Worm (Caenorhabditis elegans) whole organism, young adult: ENCODE measurements around the gene ser-2.

Experiments
- F10E7.11 ChIP-seq: sonication (generic microtip); optimal IDR thresholded peaks from 2 replicates; lab custom pipeline; 2017; ENCODE audit warnings: mild to moderate bottlenecking, missing genetic modification characterization, moderate library complexity, missing compliant biosample characterization
- F23B12.7 ChIP-seq: sonication (generic microtip); optimal IDR thresholded peaks from 2 replicates; lab custom pipeline; 2017; ENCODE audit warnings: missing genetic modification characterization, mild to moderate bottlenecking, missing compliant biosample characterization, antibody characterized with exemption, moderate library complexity; ENCODE audit not compliant: insufficient read depth
- F49E8.2 ChIP-seq: sonication (generic microtip); optimal IDR thresholded peaks from 3 replicates; lab custom pipeline; 2017; ENCODE audit warnings: missing genetic modification characterization, mild to moderate bottlenecking, missing compliant biosample characterization, antibody characterized with exemption, moderate library complexity; ENCODE audit not compliant: insufficient read depth
- F57C9.4 ChIP-seq: sonication (generic microtip); optimal IDR thresholded peaks from 2 replicates; lab custom pipeline; 2017; ENCODE audit warnings: mild to moderate bottlenecking, missing genetic modification characterization, missing compliant biosample characterization
- K11D2.4 ChIP-seq: fragments of 200-800 bp; sonication (Bioruptor generic); IDR thresholded peaks from 2 replicates; pipeline ENCODE4 v1.3.6; 2022; ENCODE audit warnings: missing genetic modification reagents, missing genetic modification characterization, missing compliant biosample characterization
- K12H6.12 ChIP-seq: fragments of 200-800 bp; sonication (Bioruptor generic); optimal IDR thresholded peaks from 2 replicates; lab custom pipeline; 2018; ENCODE audit warnings: mild to moderate bottlenecking, missing genetic modification characterization, missing compliant biosample characterization
- T26A5.8 ChIP-seq: sonication (generic microtip); optimal IDR thresholded peaks from 2 replicates; lab custom pipeline; 2016; ENCODE audit warnings: missing genetic modification characterization, missing compliant biosample characterization
- Y53G8AR.9 ChIP-seq: fragments of 200-800 bp; sonication (Bioruptor generic); conservative IDR thresholded peaks from 2 replicates; pipeline ENCODE4 v1.3.6; 2022; ENCODE audit warnings: missing genetic modification reagents, missing genetic modification characterization, missing compliant biosample characterization
- Y79H2A.3 ChIP-seq: fragments of 200-800 bp; sonication (Bioruptor generic); conservative IDR thresholded peaks from 2 replicates; pipeline ENCODE4 v1.3.6; 2022; ENCODE audit warnings: missing genetic modification reagents, missing genetic modification characterization, missing compliant biosample characterization
- ZK185.1 ChIP-seq: sonication (generic microtip); optimal IDR thresholded peaks from 2 replicates; lab custom pipeline; 2016; ENCODE audit warnings: mild to moderate bottlenecking, missing genetic modification characterization, missing compliant biosample characterization; ENCODE audit not compliant: poor library complexity, severe bottlenecking
- attf-3 ChIP-seq: fragments of 200-800 bp; sonication (Bioruptor generic); conservative IDR thresholded peaks from 2 replicates; pipeline ENCODE4 v1.3.6; 2022; ENCODE audit warnings: missing genetic modification reagents, missing genetic modification characterization, missing compliant biosample characterization
- ccch-3 ChIP-seq: fragments of 200-800 bp; sonication (Bioruptor generic); optimal IDR thresholded peaks from 2 replicates; lab custom pipeline; 2018; ENCODE audit warnings: mild to moderate bottlenecking, missing genetic modification characterization, missing compliant biosample characterization
- cebp-1 ChIP-seq, 2 experiments: fragments of 200-800 bp in 1 of 2; sonication (Bioruptor generic) in 1 of 2; sonication (generic microtip) in 1 of 2; IDR thresholded peaks in 1 of 2; optimal IDR thresholded peaks in 1 of 2; 2 replicates each; pipeline versions ENCODE4 v1.3.6 to Lab custom; 2017 to 2022; ENCODE audit warnings: missing compliant biosample characterization in 2 of 2, missing genetic modification characterization in 2 of 2, mild to moderate bottlenecking in 1 of 2, missing genetic modification reagents in 1 of 2, moderate library complexity in 1 of 2
- ceh-100 ChIP-seq: fragments of 200-800 bp; sonication (Bioruptor generic); IDR thresholded peaks from 2 replicates; pipeline ENCODE4 v1.3.6; 2022; ENCODE audit warnings: missing genetic modification reagents, missing genetic modification characterization, missing compliant biosample characterization
- ceh-27 ChIP-seq: fragments of 200-800 bp; sonication (Bioruptor generic); optimal IDR thresholded peaks from 2 replicates; lab custom pipeline; 2018; ENCODE audit warnings: mild to moderate bottlenecking, missing genetic modification characterization, moderate library complexity, missing compliant biosample characterization
- ceh-91 ChIP-seq: fragments of 200-800 bp; sonication (Bioruptor generic); IDR thresholded peaks from 2 replicates; pipeline ENCODE4 v1.3.6; 2022; ENCODE audit warnings: missing genetic modification reagents, missing genetic modification characterization, missing compliant biosample characterization
- chd-7 ChIP-seq: sonication (generic microtip); optimal IDR thresholded peaks from 2 replicates; lab custom pipeline; 2016; ENCODE audit warnings: mild to moderate bottlenecking, missing genetic modification characterization, moderate library complexity, missing compliant biosample characterization
- die-1 ChIP-seq: sonication (generic microtip); optimal IDR thresholded peaks from 2 replicates; lab custom pipeline; 2016; ENCODE audit warnings: missing genotype, mild to moderate bottlenecking, missing genetic modification characterization, missing compliant biosample characterization
- dpl-1 ChIP-seq: fragments of 150-350 bp; optimal IDR thresholded peaks from 2 replicates; lab custom pipeline; 2014; ENCODE audit warnings: missing biosample characterization, missing genetic modification reagents, missing genetic modification characterization
- ets-4 ChIP-seq: fragments of 200-800 bp; sonication (Bioruptor generic); optimal IDR thresholded peaks from 2 replicates; lab custom pipeline; 2018; ENCODE audit warnings: mild to moderate bottlenecking, missing genetic modification characterization, missing compliant biosample characterization
- him-1 ChIP-seq: sonication (generic microtip); optimal IDR thresholded peaks from 2 replicates; lab custom pipeline; 2016; ENCODE audit warnings: missing genotype, missing genetic modification reagents, missing genetic modification characterization, missing compliant biosample characterization
- lin-26 ChIP-seq: fragments of 200-800 bp; sonication (Bioruptor generic); IDR thresholded peaks from 2 replicates; pipeline ENCODE4 v1.3.6; 2022; ENCODE audit warnings: missing genetic modification reagents, missing genetic modification characterization, missing compliant biosample characterization
- lsy-27 ChIP-seq: sonication (generic microtip); optimal IDR thresholded peaks from 2 replicates; lab custom pipeline; 2017; ENCODE audit warnings: missing genetic modification characterization, mild to moderate bottlenecking, missing compliant biosample characterization, antibody characterized with exemption, missing genotype, borderline replicate concordance; ENCODE audit not compliant: insufficient read depth
- madf-6 ChIP-seq: fragments of 200-800 bp; sonication (Bioruptor generic); IDR thresholded peaks from 2 replicates; pipeline ENCODE4 v1.3.6; 2022; ENCODE audit warnings: missing genetic modification reagents, missing genetic modification characterization, missing compliant biosample characterization
- madf-8 ChIP-seq: fragments of 200-800 bp; sonication (Bioruptor generic); conservative IDR thresholded peaks from 2 replicates; pipeline ENCODE4 v1.3.6; 2022; ENCODE audit warnings: missing genetic modification reagents, missing genetic modification characterization, missing compliant biosample characterization
- mel-28 ChIP-seq: sonication (generic microtip); optimal IDR thresholded peaks from 2 replicates; lab custom pipeline; 2016; ENCODE audit warnings: borderline replicate concordance, mild to moderate bottlenecking, missing genetic modification characterization, missing compliant biosample characterization
- mes-4 ChIP-seq: sonication (generic microtip); optimal IDR thresholded peaks from 2 replicates; lab custom pipeline; 2016; ENCODE audit warnings: missing genotype, missing genetic modification characterization, missing compliant biosample characterization
- mxl-1 ChIP-seq: sonication (generic microtip); optimal IDR thresholded peaks from 2 replicates; lab custom pipeline; 2016; ENCODE audit warnings: missing genetic modification characterization, missing compliant biosample characterization
- nfya-1 ChIP-seq: sonication (generic microtip); optimal IDR thresholded peaks from 2 replicates; lab custom pipeline; 2017; ENCODE audit warnings: antibody characterized with exemption, missing compliant biosample characterization, missing genetic modification characterization, borderline replicate concordance; ENCODE audit not compliant: insufficient read depth
- nhr-120 ChIP-seq: fragments of 200-800 bp; sonication (Bioruptor generic); IDR thresholded peaks from 2 replicates; pipeline ENCODE4 v1.3.6; 2022; ENCODE audit warnings: missing genetic modification characterization, missing compliant biosample characterization
- nhr-179 ChIP-seq: sonication (generic microtip); optimal IDR thresholded peaks from 2 replicates; lab custom pipeline; 2016; ENCODE audit warnings: mild to moderate bottlenecking, missing genetic modification characterization, missing compliant biosample characterization
- pbrm-1 ChIP-seq: fragments of 200-800 bp; sonication (Bioruptor generic); IDR thresholded peaks from 2 replicates; pipeline ENCODE4 v1.3.6; 2022; ENCODE audit warnings: missing genetic modification reagents, missing genetic modification characterization, missing compliant biosample characterization
- rpc-1 ChIP-seq, 2 experiments: fragments of 150-350 bp in 1 of 2; sonication (generic microtip) in 1 of 2; optimal IDR thresholded peaks; 2 replicates each; lab custom pipeline; 2014 to 2018; ENCODE audit warnings: missing biosample characterization in 1 of 2, missing genetic modification characterization in 1 of 2, missing genetic modification reagents in 1 of 2, missing genotype in 1 of 2
- snpc-1.1 ChIP-seq: sonication (generic microtip); optimal IDR thresholded peaks from 2 replicates; lab custom pipeline; 2017; ENCODE audit warnings: missing genetic modification characterization, mild to moderate bottlenecking, missing compliant biosample characterization, antibody characterized with exemption, moderate library complexity, missing genotype, missing genetic modification reagents; ENCODE audit not compliant: insufficient read depth
- tbx-9 ChIP-seq: sonication (generic microtip); optimal IDR thresholded peaks from 2 replicates; lab custom pipeline; 2016; ENCODE audit warnings: borderline replicate concordance, missing genetic modification characterization, inconsistent platforms, missing compliant biosample characterization
- tlf-1 ChIP-seq: fragments of 200-800 bp; sonication (Bioruptor generic); optimal IDR thresholded peaks from 2 replicates; lab custom pipeline; 2018; ENCODE audit warnings: mild to moderate bottlenecking, missing genetic modification characterization, missing compliant biosample characterization
- zfh-2 ChIP-seq: fragments of 200-800 bp; sonication (Bioruptor generic); conservative IDR thresholded peaks from 2 replicates; pipeline ENCODE4 v1.3.6; 2022; ENCODE audit warnings: missing genetic modification reagents, missing genetic modification characterization, missing compliant biosample characterization
- ztf-25 ChIP-seq: fragments of 200-800 bp; sonication (Bioruptor generic); IDR thresholded peaks from 2 replicates; pipeline ENCODE4 v1.3.6; 2022; ENCODE audit warnings: missing genetic modification reagents, missing genetic modification characterization, missing compliant biosample characterization
- ztf-26 ChIP-seq: sonication (generic microtip); optimal IDR thresholded peaks from 2 replicates; lab custom pipeline; 2017; ENCODE audit warnings: missing genetic modification characterization, missing compliant biosample characterization
- ztf-6 ChIP-seq: fragments of 200-800 bp; sonication (Bioruptor generic); IDR thresholded peaks from 2 replicates; pipeline ENCODE4 v1.3.6; 2022; ENCODE audit warnings: missing genetic modification reagents, missing genetic modification characterization, missing compliant biosample characterization

Gene ser-2

DNA sequence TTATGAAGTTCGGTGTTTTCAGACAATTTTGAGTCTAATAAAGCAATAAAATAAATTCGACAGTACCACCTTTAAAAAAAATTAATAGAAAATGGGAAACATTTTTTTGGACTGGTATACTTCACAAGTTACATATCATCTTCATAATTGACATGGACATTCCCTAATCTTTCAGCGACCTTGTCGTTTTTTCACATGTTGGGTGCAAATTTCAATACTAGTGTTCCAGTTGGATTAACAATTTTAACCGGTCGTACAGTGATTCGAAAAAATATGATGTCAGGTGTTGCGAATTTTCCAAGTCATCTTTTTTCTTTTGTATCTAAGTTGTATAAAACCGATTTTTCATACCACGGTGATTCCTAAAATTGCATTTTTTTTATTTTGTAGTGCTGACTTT, 25.6 kb upstream of the ser-2 start:
- no peak for TF ChIP-seq T26A5.8 (tag; lab: Kevin White, UChicago)
- TF ChIP-seq K12H6.12, result no peak
- TF ChIP-seq ceh-27, result no peak
- TF ChIP-seq ceh-91, result no peak
- no peak for TF ChIP-seq ets-4
- TF ChIP-seq Y53G8AR.9 (GFP tag; lab: Robert Waterston, UW), result no peak
- TF ChIP-seq madf-6, result no peak
- TF ChIP-seq ceh-100 (GFP tag; lab: Robert Waterston, UW), result no peak
- TF ChIP-seq nfya-1 (tag; lab: Kevin White, UChicago), result no peak
- no peak for TF ChIP-seq ccch-3
- no peak for TF ChIP-seq Y79H2A.3 (GFP tag; lab: Robert Waterston, UW)
- TF ChIP-seq F49E8.2, result no peak
- no peak for TF ChIP-seq dpl-1
- TF ChIP-seq zfh-2 (GFP tag; lab: Robert Waterston, UW), result no peak
- TF ChIP-seq die-1 (tag; lab: Kevin White, UChicago), result no peak
- TF ChIP-seq mel-28 (tag; lab: Kevin White, UChicago), result no peak

DNA sequence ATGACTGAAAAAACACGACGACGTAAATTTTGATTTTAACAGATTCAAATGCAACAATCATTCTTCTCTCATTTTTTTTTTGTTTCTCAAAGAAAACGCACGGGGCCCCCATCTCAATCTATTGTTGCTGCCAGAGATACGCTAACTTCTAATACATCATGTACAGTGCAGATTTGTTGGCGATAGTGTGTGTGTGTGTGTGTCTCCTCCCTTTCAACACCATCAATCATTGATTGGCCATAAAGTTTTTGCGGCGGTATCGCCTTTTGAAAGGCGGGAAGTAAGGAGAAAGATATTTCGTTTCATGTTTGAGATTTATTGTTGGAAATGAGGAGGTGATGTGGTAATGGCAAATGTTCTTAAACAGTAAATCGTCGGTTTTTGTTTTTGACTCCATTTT, 24.5 kb upstream of the ser-2 start:
- TF ChIP-seq F10E7.11 (tag; lab: Kevin White, UChicago) (no peak), snpc-1.1 (no peak), ztf-26 (tag; lab: Kevin White, UChicago) (peak; percentile 8), ztf-25 (GFP tag; lab: Robert Waterston, UW) (no peak)

DNA sequence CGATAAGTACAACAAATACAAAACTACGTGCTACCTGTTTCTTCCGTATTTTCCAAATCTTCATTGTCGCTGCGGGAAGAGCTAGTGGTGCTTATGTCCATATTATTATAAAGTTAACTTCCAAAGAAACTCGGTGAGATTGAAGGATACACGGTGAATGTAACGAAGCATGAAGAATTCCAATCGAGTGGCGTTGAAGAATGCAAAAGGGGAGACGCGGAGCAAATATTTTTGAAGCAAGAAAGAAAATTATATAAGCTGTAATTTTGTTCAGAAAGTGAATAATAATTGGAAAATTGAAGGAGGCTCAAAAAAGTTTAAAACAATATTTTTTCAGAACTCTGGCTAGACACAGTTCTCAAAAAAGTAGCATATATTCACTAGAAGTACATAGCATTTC, 22.9 kb upstream of the ser-2 start, which contains the start of gene Y15E3A.3:
Gene Y15E3A.3, minus strand, starts transcription at position 101 of the 400 bp plus-strand sequence.
- TF ChIP-seq mes-4 (tag; lab: Kevin White, UChicago), result no peak
- TF ChIP-seq pbrm-1 (GFP tag; lab: Robert Waterston, UW), result no peak
- no peak for TF ChIP-seq F23B12.7 (tag; lab: Kevin White, UChicago)
- no peak for TF ChIP-seq K11D2.4 (GFP tag; lab: Robert Waterston, UW)
- TF ChIP-seq Y53G8AR.9 (GFP tag; lab: Robert Waterston, UW), result no peak
- TF ChIP-seq lsy-27 (tag; lab: Kevin White, UChicago), result no peak

DNA sequence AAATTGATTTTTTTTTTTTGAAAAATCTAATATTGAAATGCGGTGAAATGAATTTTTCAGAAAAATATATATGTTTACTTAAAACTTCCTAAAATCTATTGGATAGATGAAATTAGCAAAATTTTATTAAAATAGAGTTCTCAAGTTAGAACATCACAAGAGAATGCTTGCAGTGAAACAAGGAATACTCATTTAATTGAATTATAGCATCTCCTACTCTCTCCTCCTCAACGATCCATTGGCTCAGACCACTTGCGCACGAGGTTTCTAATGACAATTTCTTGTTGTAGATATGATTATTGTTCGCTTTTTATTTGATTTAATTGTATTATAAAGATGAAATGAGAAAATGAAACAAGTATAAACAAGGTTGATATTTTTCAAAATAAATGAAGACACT, 19.0 kb upstream of the ser-2 start:
- no peak for TF ChIP-seq zfh-2 (GFP tag; lab: Robert Waterston, UW)
- no peak for TF ChIP-seq ztf-6 (GFP tag; lab: Robert Waterston, UW)
- no peak for TF ChIP-seq cebp-1 (GFP tag; IDR thresholded peaks at IDR 0.05; lab: Robert Waterston, UW)
- TF ChIP-seq cebp-1 (tag; optimal IDR thresholded peaks at IDR 0.05; lab: Kevin White, UChicago), result no peak
- TF ChIP-seq him-1 (tag; lab: Kevin White, UChicago), result no peak
- no peak for TF ChIP-seq tbx-9 (tag; lab: Kevin White, UChicago)
- TF ChIP-seq ccch-3, result no peak
- no peak for TF ChIP-seq madf-8
- no peak for TF ChIP-seq ZK185.1 (tag; lab: Kevin White, UChicago)
- TF ChIP-seq rpc-1 (optimal IDR thresholded peaks at IDR 0.05; lab: Kevin White, UChicago), result no peak
- no peak for TF ChIP-seq rpc-1 (tag; optimal IDR thresholded peaks at IDR 0.05; lab: Kevin White, UChicago)
- no peak for TF ChIP-seq Y79H2A.3 (GFP tag; lab: Robert Waterston, UW)
- TF ChIP-seq F57C9.4 (tag; lab: Kevin White, UChicago), result no peak
- no peak for TF ChIP-seq lin-26 (GFP tag; lab: Robert Waterston, UW)
- no peak for TF ChIP-seq tlf-1 (GFP tag; lab: Kevin White, UChicago)
- no peak for TF ChIP-seq chd-7 (tag; lab: Kevin White, UChicago)
- no peak for TF ChIP-seq mxl-1 (tag; lab: Kevin White, UChicago)
- no peak for TF ChIP-seq attf-3 (GFP tag; lab: Robert Waterston, UW)
- TF ChIP-seq nhr-120 (GFP tag; lab: Robert Waterston, UW), result no peak
- TF ChIP-seq nhr-179, result no peak
- TF ChIP-seq F10E7.11 (tag; lab: Kevin White, UChicago), result no peak
- no peak for TF ChIP-seq nfya-1 (tag; lab: Kevin White, UChicago)
- TF ChIP-seq, all 124 proteins: peak for 0
